Worm (Caenorhabditis elegans) whole organism, late embryonic: Measurements from ENCODE around the gene cdo-1.

ENCODE experiments used
- C08G9.2 ChIP-seq: sonication (generic microtip); optimal IDR thresholded peaks from 2 replicates; lab custom pipeline; 2016; ENCODE audit warnings: mild to moderate bottlenecking, missing genetic modification characterization, moderate library complexity, missing compliant biosample characterization
- C38D4.7 ChIP-seq: fragments of 200-800 bp; sonication (Bioruptor generic); optimal IDR thresholded peaks from 2 replicates; lab custom pipeline; 2018; ENCODE audit warnings: mild to moderate bottlenecking, missing genetic modification characterization, moderate library complexity, missing compliant biosample characterization
- ahr-1 ChIP-seq: sonication (generic microtip); optimal IDR thresholded peaks from 2 replicates; lab custom pipeline; 2016; ENCODE audit warnings: missing genetic modification characterization, missing compliant biosample characterization
- ama-1 ChIP-seq: fragments of 150-350 bp; optimal IDR thresholded peaks from 2 replicates; lab custom pipeline; 2014
- elt-2 ChIP-seq: sonication (generic microtip); optimal IDR thresholded peaks from 2 replicates; lab custom pipeline; 2016; ENCODE audit warnings: missing genetic modification reagents, missing genetic modification characterization, missing compliant biosample characterization
- ets-4 ChIP-seq: sonication (generic microtip); optimal IDR thresholded peaks from 2 replicates; lab custom pipeline; 2016; ENCODE audit warnings: missing genetic modification characterization, missing compliant biosample characterization
- npax-4 ChIP-seq: sonication (generic microtip); optimal IDR thresholded peaks from 2 replicates; lab custom pipeline; 2016; ENCODE audit warnings: missing genetic modification characterization, missing compliant biosample characterization
- pag-3 ChIP-seq: sonication (generic microtip); optimal IDR thresholded peaks from 2 replicates; lab custom pipeline; 2016; ENCODE audit warnings: missing compliant biosample characterization, missing genetic modification characterization, borderline replicate concordance
- pat-9 ChIP-seq: fragments of 200-800 bp; sonication (Bioruptor generic); optimal IDR thresholded peaks from 2 replicates; lab custom pipeline; 2018; ENCODE audit warnings: mild to moderate bottlenecking, missing genetic modification characterization, moderate library complexity, missing compliant biosample characterization
- ref-2 ChIP-seq: sonication (generic microtip); optimal IDR thresholded peaks from 2 replicates; lab custom pipeline; 2016; ENCODE audit warnings: missing genetic modification characterization, missing compliant biosample characterization
- sdc-2 ChIP-seq: sonication (generic microtip); optimal IDR thresholded peaks from 2 replicates; lab custom pipeline; 2016; ENCODE audit warnings: missing genotype, missing genetic modification characterization, missing compliant biosample characterization
- tbx-7 ChIP-seq: sonication (generic microtip); optimal IDR thresholded peaks from 2 replicates; lab custom pipeline; 2016; ENCODE audit warnings: missing genotype, missing genetic modification characterization, missing compliant biosample characterization

DNA sequence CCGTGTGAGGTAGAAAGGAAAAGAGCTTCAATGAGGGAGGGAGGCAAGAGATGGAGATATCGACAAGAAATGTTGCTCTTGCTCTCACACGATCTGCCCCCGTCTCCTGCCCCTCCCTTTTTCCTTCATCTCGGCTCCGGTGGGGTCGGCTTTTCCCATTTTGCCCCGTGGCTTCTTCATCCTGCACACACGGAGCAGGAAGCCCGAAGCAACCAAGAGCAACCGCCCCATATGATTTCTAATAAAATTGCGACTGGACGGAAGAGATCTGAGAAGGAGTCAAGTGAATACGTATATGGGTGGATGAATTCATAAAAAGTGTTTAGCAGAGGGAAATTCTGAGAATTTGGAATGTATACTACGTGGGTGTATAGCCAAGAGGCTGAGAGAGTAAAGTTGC lies 18.7 kb downstream of the cdo-1 start:
- TF ChIP-seq ahr-1 (tag; lab: Kevin White, UChicago) (no peak), ama-1 (lab: Kevin White, UChicago) (no peak), pat-9 (tag; lab: Kevin White, UChicago) (no peak), tbx-7 (tag; lab: Kevin White, UChicago) (no peak), sdc-2 (tag; lab: Kevin White, UChicago) (peak; percentile 23), npax-4 (tag; lab: Kevin White, UChicago) (no peak), C38D4.7 (GFP tag; lab: Kevin White, UChicago) (no peak), ets-4 (tag; lab: Kevin White, UChicago) (no peak), C08G9.2 (no peak), pag-3 (tag; lab: Kevin White, UChicago) (no peak), elt-2 (no peak), ref-2 (tag; lab: Kevin White, UChicago) (no peak)
